Fruit fly (Drosophila melanogaster) whole organism, embryonic: ENCODE measurements around the gene Cpr76Bc.

Experiments
- CG12236 ChIP-seq: fragments of 200-800 bp; sonication (Bioruptor generic); optimal IDR thresholded peaks from 2 replicates; lab custom pipeline; 2016; ENCODE audit warnings: missing biosample characterization, missing genetic modification characterization
- CG16779 ChIP-seq: fragments of 200-800 bp; sonication (Bioruptor generic); IDR thresholded peaks from 2 replicates; pipeline ENCODE4 v1.3.6; 2022; ENCODE audit warnings: missing biosample characterization, missing genetic modification characterization
- CG17328 ChIP-seq: fragments of 200-800 bp; sonication (Bioruptor generic); IDR thresholded peaks from 2 replicates; pipeline ENCODE4 v1.3.6; 2022; ENCODE audit warnings: missing biosample characterization, missing genetic modification characterization
- CG17361 ChIP-seq: fragments of 200-800 bp; sonication (Bioruptor generic); IDR thresholded peaks from 3 replicates; pipeline ENCODE4 v1.3.6; 2022; ENCODE audit warnings: missing biosample characterization, missing genetic modification characterization
- CG17385 ChIP-seq: fragments of 200-800 bp; sonication (Bioruptor generic); optimal IDR thresholded peaks from 3 replicates; lab custom pipeline; 2018; ENCODE audit warnings: missing biosample characterization, mild to moderate bottlenecking, missing genetic modification characterization
- CG18599 ChIP-seq: fragments of 200-800 bp; sonication (Bioruptor generic); optimal IDR thresholded peaks from 3 replicates; lab custom pipeline; 2017; ENCODE audit warnings: missing biosample characterization, missing genetic modification characterization, mild to moderate bottlenecking, moderate library complexity, missing genetic modification reagents
- CG2120 ChIP-seq: fragments of 200-800 bp; sonication (Bioruptor generic); optimal IDR thresholded peaks from 3 replicates; lab custom pipeline; 2016; ENCODE audit warnings: missing biosample characterization, missing genetic modification characterization
- CG2129 ChIP-seq: fragments of 200-800 bp; sonication (Bioruptor generic); IDR thresholded peaks from 2 replicates; pipeline ENCODE4 v1.3.6; 2022; ENCODE audit warnings: missing biosample characterization, missing genetic modification characterization; ENCODE audit not compliant: partially characterized antibody
- CG2202 ChIP-seq: fragments of 200-800 bp; sonication (Bioruptor generic); optimal IDR thresholded peaks from 2 replicates; lab custom pipeline; 2018; ENCODE audit warnings: missing biosample characterization, mild to moderate bottlenecking, missing genetic modification characterization
- CG4404 ChIP-seq: fragments of 200-800 bp; sonication (Bioruptor generic); IDR thresholded peaks from 2 replicates; pipeline ENCODE4 v1.3.6; 2022; ENCODE audit warnings: missing biosample characterization, missing genetic modification characterization
- CG6272 ChIP-seq: fragments of 200-800 bp; sonication (Bioruptor generic); IDR thresholded peaks from 2 replicates; pipeline ENCODE4 v1.3.6; 2022; ENCODE audit warnings: missing biosample characterization, missing genetic modification characterization
- CG6654 ChIP-seq: fragments of 200-800 bp; sonication (Bioruptor generic); optimal IDR thresholded peaks from 2 replicates; lab custom pipeline; 2017; ENCODE audit warnings: missing biosample characterization, mild to moderate bottlenecking, missing genetic modification characterization
- CG6765 ChIP-seq: fragments of 200-800 bp; sonication (Bioruptor generic); optimal IDR thresholded peaks from 3 replicates; lab custom pipeline; 2017; ENCODE audit warnings: missing biosample characterization, mild to moderate bottlenecking, missing genetic modification characterization
- CG6854 ChIP-seq: fragments of 200-800 bp; sonication (Bioruptor generic); optimal IDR thresholded peaks from 3 replicates; lab custom pipeline; 2017; ENCODE audit warnings: missing biosample characterization, mild to moderate bottlenecking, missing genetic modification characterization
- CG8359 ChIP-seq: fragments of 200-800 bp; sonication (Bioruptor generic); optimal IDR thresholded peaks from 2 replicates; lab custom pipeline; 2017; ENCODE audit warnings: missing biosample characterization, mild to moderate bottlenecking, missing genetic modification characterization, borderline replicate concordance
- CoRest ChIP-seq: fragments of 200-800 bp; sonication (Bioruptor generic); optimal IDR thresholded peaks from 3 replicates; lab custom pipeline; 2018; ENCODE audit warnings: missing biosample characterization, mild to moderate bottlenecking, missing genetic modification characterization, moderate library complexity
- Opbp ChIP-seq: fragments of 200-800 bp; sonication (Bioruptor generic); IDR thresholded peaks from 3 replicates; pipeline ENCODE4 v1.3.6; 2022; ENCODE audit warnings: missing biosample characterization, missing genetic modification characterization; ENCODE audit not compliant: partially characterized antibody
- Sox100B ChIP-seq: fragments of 200-800 bp; sonication (Bioruptor generic); optimal IDR thresholded peaks from 3 replicates; lab custom pipeline; 2018; ENCODE audit warnings: missing biosample characterization, mild to moderate bottlenecking, missing genetic modification characterization
- Sox102F ChIP-seq: fragments of 200-800 bp; sonication (Bioruptor generic); optimal IDR thresholded peaks from 2 replicates; lab custom pipeline; 2018; ENCODE audit warnings: missing biosample characterization, mild to moderate bottlenecking, missing genetic modification characterization, moderate library complexity
- Xrp1 ChIP-seq: fragments of 200-800 bp; sonication (Bioruptor generic); IDR thresholded peaks from 2 replicates; pipeline ENCODE4 v1.3.6; 2022; ENCODE audit warnings: missing biosample characterization, missing genetic modification characterization
- btn ChIP-seq: fragments of 200-800 bp; sonication (Bioruptor generic); optimal IDR thresholded peaks from 2 replicates; lab custom pipeline; 2016; ENCODE audit warnings: missing biosample characterization, missing genetic modification characterization
- ci ChIP-seq: fragments of 200-800 bp; sonication (Bioruptor generic); IDR thresholded peaks from 3 replicates; pipeline ENCODE4 v1.3.6; 2022; ENCODE audit warnings: missing biosample characterization, missing genetic modification characterization
- fd96Cb ChIP-seq: fragments of 200-800 bp; sonication (Bioruptor generic); optimal IDR thresholded peaks from 2 replicates; lab custom pipeline; 2018; ENCODE audit warnings: missing biosample characterization, mild to moderate bottlenecking, missing genetic modification characterization, moderate library complexity
- hkb ChIP-seq, 2 experiments: fragments of 200-800 bp in 1 of 2; fragments of >200 bp in 1 of 2; sonication (Bioruptor generic) in 1 of 2; IDR thresholded peaks in 1 of 2; optimal IDR thresholded peaks in 1 of 2; 2 replicates each; pipeline versions ENCODE4 v1.3.6 to Lab custom; 2017 to 2022; ENCODE audit warnings: missing biosample characterization in 1 of 2, missing genetic modification characterization in 1 of 2
- jigr1 ChIP-seq: fragments of 200-800 bp; sonication (Bioruptor generic); IDR thresholded peaks from 3 replicates; pipeline ENCODE4 v1.3.6; 2022; ENCODE audit warnings: missing biosample characterization, missing genetic modification characterization
- org-1 ChIP-seq: fragments of 200-800 bp; sonication (Bioruptor generic); optimal IDR thresholded peaks from 2 replicates; lab custom pipeline; 2017; ENCODE audit warnings: missing biosample characterization, missing genetic modification characterization
- prd ChIP-seq, 3 experiments: fragments of >200 bp in 2 of 3; fragments of 200-800 bp in 1 of 3; sonication (Bioruptor generic) in 1 of 3; optimal IDR thresholded peaks in 2 of 3; IDR thresholded peaks in 1 of 3; 2 replicates in 2 of 3; 3 replicates in 1 of 3; pipeline versions ENCODE4 v1.3.6 to Lab custom; 2017 to 2022; ENCODE audit warnings: missing biosample characterization in 1 of 3, missing genetic modification characterization in 1 of 3
- rib ChIP-seq: fragments of 200-800 bp; sonication (Bioruptor generic); IDR thresholded peaks from 2 replicates; pipeline ENCODE4 v1.3.6; 2022; ENCODE audit warnings: missing biosample characterization, missing genetic modification characterization
- stwl ChIP-seq: fragments of 200-800 bp; sonication (Bioruptor generic); optimal IDR thresholded peaks from 3 replicates; lab custom pipeline; 2018; ENCODE audit warnings: missing biosample characterization, mild to moderate bottlenecking, missing genetic modification characterization, moderate library complexity
- ttk ChIP-seq: fragments of 200-800 bp; sonication (Bioruptor generic); IDR thresholded peaks from 2 replicates; pipeline ENCODE4 v2.1.2; 2022; ENCODE audit warnings: missing biosample characterization, missing genetic modification characterization

Cpr76Bc gene

dm6 chr3L:19524690-19525089 is 3.9 kb downstream of the Cpr76Bc start:
- TF ChIP-seq ci (GFP tag; lab: Robert Waterston, UW) (no peak), CG17385 (GFP tag; lab: Kevin White, UChicago) (no peak), CG2120 (GFP tag; lab: Kevin White, UChicago) (no peak), CoRest (tag; lab: Kevin White, UChicago) (no peak), ttk (GFP tag; lab: Robert Waterston, UW) (no peak), CG17328 (GFP tag; lab: Robert Waterston, UW) (no peak), CG2202 (tag; lab: Kevin White, UChicago) (no peak), CG6765 (GFP tag; lab: Kevin White, UChicago) (no peak), hkb (optimal IDR thresholded peaks at IDR 0.05; lab: Kevin White, UChicago) (no peak), hkb (GFP tag; IDR thresholded peaks at IDR 0.05; lab: Robert Waterston, UW) (no peak), Opbp (GFP tag; lab: Robert Waterston, UW) (no peak), Sox102F (no peak), CG17361 (GFP tag; lab: Robert Waterston, UW) (no peak), stwl (tag; lab: Kevin White, UChicago) (no peak), CG2129 (GFP tag; lab: Robert Waterston, UW) (no peak), org-1 (GFP tag; lab: Kevin White, UChicago) (no peak)

DNA sequence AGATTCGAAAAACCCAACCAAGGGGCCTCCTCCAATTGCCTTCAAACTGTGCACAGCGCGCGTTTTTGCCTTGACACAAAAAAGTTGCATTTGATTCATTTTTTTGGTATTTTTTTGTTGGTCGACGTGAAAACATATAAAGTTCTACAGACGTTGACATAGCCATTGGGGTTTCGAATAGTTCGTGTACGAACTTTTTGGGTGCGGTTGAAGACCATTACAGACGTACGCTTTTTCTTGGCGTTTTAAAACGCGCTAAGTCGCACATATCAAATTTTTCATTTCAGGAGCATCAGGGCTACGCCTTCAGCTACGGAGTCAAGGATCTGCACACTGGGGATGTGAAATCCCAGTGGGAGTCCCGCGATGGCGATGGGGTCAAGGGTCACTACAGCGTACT is 5.0 kb downstream of the Cpr76Bc start:
- no peak for TF ChIP-seq CG6854 (GFP tag; lab: Kevin White, UChicago)
- TF ChIP-seq btn (GFP tag; lab: Kevin White, UChicago): no peak
- TF ChIP-seq CG8359 (GFP tag; lab: Kevin White, UChicago): peak; percentile 96
- TF ChIP-seq Xrp1 (GFP tag; lab: Robert Waterston, UW): no peak
- no peak for TF ChIP-seq CG16779 (GFP tag; lab: Robert Waterston, UW)
- no peak for TF ChIP-seq prd (optimal IDR thresholded peaks at IDR 0.05; lab: Kevin White, UChicago)
- TF ChIP-seq prd (GFP tag; IDR thresholded peaks at IDR 0.05; lab: Robert Waterston, UW): no peak
- no peak for TF ChIP-seq rib
- no peak for TF ChIP-seq jigr1 (GFP tag; lab: Robert Waterston, UW)
- peak; percentile 54 for TF ChIP-seq CG6654 (GFP tag; lab: Kevin White, UChicago)
- TF ChIP-seq CG12236: no peak

- peak; percentile 91 for TF ChIP-seq CG8359 (GFP tag; lab: Kevin White, UChicago)
- TF ChIP-seq CG4404 (GFP tag; lab: Robert Waterston, UW): 0 out of 2 replicates have a peak, but pooled peaks have one; percentile 6
- no peak for TF ChIP-seq Sox100B (GFP tag; lab: Kevin White, UChicago)
Measured at dm6 chr3L:19528547-19528946, 7.8 kb downstream of the Cpr76Bc start.

DNA sequence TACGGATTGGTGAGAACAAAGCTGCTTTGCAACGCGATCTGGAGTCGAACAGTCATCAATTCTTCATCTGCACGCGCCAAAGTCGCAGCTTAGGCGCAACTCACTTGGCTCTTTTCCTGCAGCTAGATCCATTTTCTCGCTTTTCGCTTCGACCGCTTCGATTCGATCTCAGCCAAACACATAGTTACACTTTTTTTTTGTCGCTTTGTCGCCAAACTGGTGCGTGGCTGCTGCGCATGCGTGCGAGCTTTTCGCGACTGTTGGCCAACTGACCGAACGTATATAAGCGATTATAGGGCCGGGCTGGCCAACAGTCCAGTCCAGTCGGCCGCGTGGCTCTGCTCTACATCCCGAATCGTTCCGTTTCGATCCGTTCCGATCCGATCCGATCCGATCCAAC is 11.7 kb downstream of the Cpr76Bc start, which contains the start of gene Cpr76Bd:
Gene Cpr76Bd (plus strand): TSS at position 301 of the 400 bp plus-strand sequence.
- TF ChIP-seq CG16779 (GFP tag; lab: Robert Waterston, UW): 0 out of 2 replicates have a peak, but pooled peaks have one; percentile 11
- no peak for TF ChIP-seq CG6272 (GFP tag; lab: Robert Waterston, UW)

dm6 chr3L:19544105-19544504 is 23.4 kb downstream of the Cpr76Bc start, which contains the start of the genes CG46434 and Dred:
Gene CG46434 (minus strand): TSS chr3L:19544205.
Gene Dred (minus strand): TSS chr3L:19544205.
- TF ChIP-seq CG18599 (GFP tag; lab: Kevin White, UChicago) (no peak), CG2120 (GFP tag; lab: Kevin White, UChicago) (no peak), fd96Cb (tag; lab: Kevin White, UChicago) (no peak)
